Fruit fly (Drosophila melanogaster): ENCODE measurements around the gene CG32219.

CG32219 gene

dm6 chr3L:19952690-19953089 lies 1.8 kb upstream of the CG32219 start, which contains the start of gene CG33710:
TSS of gene CG33710 (minus strand) at chr3L:19952790.
- TF ChIP-seq CG8478 (optimal IDR thresholded peaks at IDR 0.05) (no peak), CTCF (optimal IDR thresholded peaks at IDR 0.05) (no peak)

DNA sequence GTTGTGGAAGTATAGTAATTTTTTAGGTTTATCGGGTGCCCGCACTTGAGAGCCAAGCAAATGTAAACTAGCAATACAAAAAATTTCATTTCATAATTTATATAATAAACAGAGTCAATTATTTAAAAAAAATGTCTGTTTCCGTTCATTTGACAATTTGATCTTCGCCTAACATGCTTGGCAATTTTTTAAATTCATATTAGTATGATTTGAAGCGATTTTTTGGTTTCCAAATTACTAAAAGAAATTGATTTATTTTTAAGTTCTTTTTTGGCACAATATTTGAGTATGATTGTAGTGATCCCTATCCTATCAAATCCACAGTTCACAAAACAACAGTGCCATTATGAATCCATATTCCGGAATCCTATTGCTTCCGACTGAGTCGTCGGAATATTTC lies 933 bp upstream of the CG32219 start, which contains the start of gene CG34258:
Gene CG34258, minus strand, starts transcription at position 101 of the 400 bp plus-strand sequence.
- TF ChIP-seq CTCF (optimal IDR thresholded peaks at IDR 0.05) (no peak), CG8478 (optimal IDR thresholded peaks at IDR 0.05) (no peak)

DNA sequence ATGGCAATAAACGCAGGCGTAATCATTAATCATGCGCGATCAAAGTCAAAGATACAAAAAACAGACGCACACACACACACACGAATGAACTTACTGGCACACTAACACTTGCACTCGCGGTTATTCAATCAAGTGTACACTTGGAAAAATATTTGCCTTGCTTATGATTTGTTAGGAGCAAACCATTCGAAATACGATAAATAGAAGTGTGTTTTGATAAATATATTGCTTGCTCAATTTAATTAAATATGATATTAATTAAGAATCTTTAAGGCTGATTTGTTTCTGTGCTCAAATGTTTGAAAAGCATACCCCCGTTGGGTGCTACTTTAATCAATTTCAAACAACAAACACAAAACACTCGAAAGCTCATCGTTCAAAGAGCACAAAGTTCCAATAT lies 5.5 kb downstream of the CG32219 start:
- TF ChIP-seq CG8478 (optimal IDR thresholded peaks at IDR 0.05) = no peak
- TF ChIP-seq CTCF (optimal IDR thresholded peaks at IDR 0.05) = no peak

dm6 chr3L:19941162-19941561 lies 9.8 kb downstream of the CG32219 start:
- TF ChIP-seq CTCF (optimal IDR thresholded peaks at IDR 0.05) = no peak
- TF ChIP-seq CG8478 (optimal IDR thresholded peaks at IDR 0.05) = no peak

dm6 chr3L:19940349-19940748 lies 10.6 kb downstream of the CG32219 start:
- no peak for TF ChIP-seq CG8478 (optimal IDR thresholded peaks at IDR 0.05)
- TF ChIP-seq CTCF (optimal IDR thresholded peaks at IDR 0.05) = no peak

- TF ChIP-seq CTCF (optimal IDR thresholded peaks at IDR 0.05) (no peak), CG8478 (optimal IDR thresholded peaks at IDR 0.05) (no peak)
Measured at dm6 chr3L:19939024-19939423, 11.9 kb downstream of the CG32219 start, which contains the start of gene Ac76E. TSS of gene Ac76E (plus strand) at chr3L:19939287.

DNA sequence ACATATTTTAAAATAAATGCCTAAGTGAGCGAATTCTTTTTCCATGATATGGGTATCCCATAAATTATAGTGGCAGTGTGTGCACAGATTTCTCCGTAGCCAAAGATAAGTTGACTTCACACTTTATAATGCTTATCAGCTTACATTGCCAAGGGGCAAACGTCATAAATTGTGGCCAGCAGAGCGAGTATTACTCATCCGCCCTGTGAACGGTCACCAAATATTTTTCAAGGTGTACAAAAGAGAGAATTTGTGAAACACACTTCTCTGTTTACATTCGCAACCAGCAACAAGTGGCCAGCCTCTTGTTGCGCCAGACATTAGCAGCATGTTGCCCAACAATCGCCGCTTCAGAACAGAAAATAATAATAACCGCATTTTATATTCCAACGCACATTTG lies 18.0 kb downstream of the CG32219 start:
- no peak for TF ChIP-seq CTCF (optimal IDR thresholded peaks at IDR 0.05)
- no peak for TF ChIP-seq CG8478 (optimal IDR thresholded peaks at IDR 0.05)

dm6 chr3L:19931391-19931790 lies 19.5 kb downstream of the CG32219 start, which contains the start of gene CG46462:
TSS of gene CG46462 (plus strand) at chr3L:19931691.
- TF ChIP-seq CG8478 (optimal IDR thresholded peaks at IDR 0.05) = no peak
- TF ChIP-seq CTCF (optimal IDR thresholded peaks at IDR 0.05) = no peak

- TF ChIP-seq CG8478 (optimal IDR thresholded peaks at IDR 0.05) = no peak
- TF ChIP-seq CTCF (optimal IDR thresholded peaks at IDR 0.05) = no peak
Measured at dm6 chr3L:19929719-19930334, 21.1 kb downstream of the CG32219 start.

DNA sequence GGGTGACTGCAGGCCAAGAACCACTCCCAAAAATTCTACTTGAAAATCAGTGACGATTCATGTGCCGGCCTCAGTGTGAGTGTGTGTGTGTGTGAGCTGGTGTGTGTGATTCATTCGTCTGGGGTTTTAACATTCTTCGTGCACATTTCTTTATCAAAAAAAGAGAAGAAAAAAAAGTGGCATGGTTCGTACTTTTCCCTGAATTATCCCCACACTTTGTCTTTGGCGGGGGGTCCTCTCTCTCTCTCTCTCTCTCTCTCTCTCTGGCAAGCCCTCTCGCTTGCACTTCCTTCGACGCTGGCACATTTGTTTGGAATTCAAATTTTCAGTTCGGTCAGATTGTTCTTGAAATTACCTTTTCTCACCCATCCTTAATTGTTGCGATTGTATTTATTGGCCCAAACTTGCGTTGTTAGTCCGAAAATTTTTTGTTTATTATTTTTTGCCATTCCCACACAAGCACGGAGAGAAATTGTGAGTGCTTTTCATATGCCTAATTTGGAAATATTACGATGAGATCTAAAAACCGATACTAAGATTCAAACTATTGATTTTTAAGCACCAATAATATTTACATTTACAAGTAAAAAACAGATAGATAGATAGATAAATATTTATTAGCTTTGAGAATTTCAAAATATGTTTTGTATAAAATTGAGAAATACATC lies 21.8 kb downstream of the CG32219 start:
- TF ChIP-seq CG8478 (optimal IDR thresholded peaks at IDR 0.05) (no peak), CTCF (optimal IDR thresholded peaks at IDR 0.05) (no peak)

- TF ChIP-seq CG8478 (optimal IDR thresholded peaks at IDR 0.05) (no peak), CTCF (optimal IDR thresholded peaks at IDR 0.05) (no peak)
Measured at dm6 chr3L:19928435-19929011, 22.4 kb downstream of the CG32219 start, which contains the start of the genes CG8004 and RhoGDI. TSS of gene CG8004 (minus strand) at chr3L:19928508. TSS of gene RhoGDI (plus strand) at chr3L:19928743.

dm6 chr3L:19924771-19925304 lies 26.1 kb downstream of the CG32219 start, which contains the start of gene Grasp65:
TSS of gene Grasp65 (plus strand) at chr3L:19924943.
- no peak for TF ChIP-seq CG8478 (optimal IDR thresholded peaks at IDR 0.05)
- TF ChIP-seq CTCF (optimal IDR thresholded peaks at IDR 0.05) = no peak

- no peak for TF ChIP-seq CTCF (optimal IDR thresholded peaks at IDR 0.05)
- no peak for TF ChIP-seq CG8478 (optimal IDR thresholded peaks at IDR 0.05)
Measured at dm6 chr3L:19922833-19923745, 27.8 kb downstream of the CG32219 start, which contains the start of gene Pfdn6. TSS of gene Pfdn6 (plus strand) at chr3L:19923671.

DNA sequence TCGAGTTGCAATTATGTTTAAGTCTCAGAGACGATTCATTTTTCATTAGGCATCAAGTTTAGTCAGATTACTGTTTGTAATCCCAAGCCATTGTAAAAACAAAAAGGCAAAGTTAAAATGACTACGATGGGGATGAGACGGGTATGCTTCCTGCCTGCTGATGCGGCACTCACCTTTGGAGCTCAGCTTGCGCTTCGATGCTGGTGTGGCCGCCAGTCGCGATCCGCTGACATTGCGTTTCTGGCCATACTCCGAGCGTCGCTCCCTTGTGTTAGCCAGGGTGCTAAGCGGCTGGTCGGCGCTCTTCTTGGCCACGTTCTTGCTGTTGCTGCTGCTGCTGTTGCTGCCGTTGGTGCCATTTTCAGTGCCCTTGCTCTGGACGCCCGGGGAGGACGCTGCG lies 31.0 kb downstream of the CG32219 start:
- TF ChIP-seq CTCF (optimal IDR thresholded peaks at IDR 0.05) (no peak), CG8478 (optimal IDR thresholded peaks at IDR 0.05) (no peak)

All from S2 (cell line).